Fruit fly (Drosophila melanogaster) whole organism, wandering third instar larva: ENCODE data around the gene RhoGAP18B.

Experiments
- Abd-B ChIP-seq: fragments of >200 bp; optimal IDR thresholded peaks from 2 replicates; lab custom pipeline; 2017; ENCODE audit warnings: missing biosample characterization, missing genetic modification characterization
- CG9705 ChIP-seq: fragments of 200-800 bp; sonication (Bioruptor generic); optimal IDR thresholded peaks from 2 replicates; lab custom pipeline; 2018; ENCODE audit warnings: missing biosample characterization, mild to moderate bottlenecking, missing genetic modification characterization
- Dfd ChIP-seq: fragments of >200 bp; optimal IDR thresholded peaks from 2 replicates; lab custom pipeline; 2017; ENCODE audit warnings: missing biosample characterization, missing genetic modification characterization
- Dif ChIP-seq: fragments of 200-275, 200-300 bp; sonication (Bioruptor generic); optimal IDR thresholded peaks from 2 replicates; lab custom pipeline; 2018; ENCODE audit warnings: missing biosample characterization, missing genetic modification characterization; ENCODE audit not compliant: partially characterized antibody
- GATAd ChIP-seq: sonication (Bioruptor generic); optimal IDR thresholded peaks from 2 replicates; lab custom pipeline; 2016; ENCODE audit warnings: missing biosample characterization, missing genetic modification characterization
- HLH106 ChIP-seq: fragments of 200-800 bp; optimal IDR thresholded peaks from 3 replicates; lab custom pipeline; 2019; ENCODE audit warnings: missing biosample characterization, mild to moderate bottlenecking, missing genetic modification characterization, moderate library complexity
- Hr78 ChIP-seq: fragments of >200 bp; optimal IDR thresholded peaks from 2 replicates; lab custom pipeline; 2017; ENCODE audit warnings: missing biosample characterization, missing genetic modification characterization
- Hr83 ChIP-seq: fragments of 200-300 bp; sonication (Bioruptor generic); optimal IDR thresholded peaks from 2 replicates; lab custom pipeline; 2016; ENCODE audit warnings: missing biosample characterization, mild to moderate bottlenecking, missing genetic modification characterization, moderate library complexity; ENCODE audit not compliant: poor library complexity, severe bottlenecking
- Jra ChIP-seq: sonication (Bioruptor generic); optimal IDR thresholded peaks from 2 replicates; lab custom pipeline; 2016; ENCODE audit warnings: missing biosample characterization, missing genetic modification characterization
- OdsH ChIP-seq: fragments of 200-800 bp; sonication (Bioruptor generic); optimal IDR thresholded peaks from 2 replicates; lab custom pipeline; 2016; ENCODE audit warnings: missing biosample characterization, mild to moderate bottlenecking, missing genetic modification characterization
- Rel ChIP-seq, 2 experiments: fragments of 200-800 bp; sonication (Bioruptor generic) in 1 of 2; optimal IDR thresholded peaks; 2 replicates in 1 of 2; 3 replicates in 1 of 2; lab custom pipeline; 2016 to 2019; ENCODE audit warnings: mild to moderate bottlenecking in 2 of 2, missing biosample characterization in 2 of 2, missing genetic modification characterization in 2 of 2, moderate library complexity in 1 of 2
- br ChIP-seq: fragments of 200-800 bp; sonication (Bioruptor generic); optimal IDR thresholded peaks from 2 replicates; lab custom pipeline; 2016; ENCODE audit warnings: missing biosample characterization, missing genetic modification characterization
- brk ChIP-seq: fragments of 200-800 bp; sonication (Bioruptor generic); optimal IDR thresholded peaks from 2 replicates; lab custom pipeline; 2016; ENCODE audit warnings: missing biosample characterization, mild to moderate bottlenecking, missing genetic modification characterization
- dl ChIP-seq, 2 experiments: fragments of 175-275, 200-275 bp in 1 of 2; fragments of 200-275 bp in 1 of 2; sonication (Bioruptor generic); optimal IDR thresholded peaks; lab custom pipeline; 2018; ENCODE audit warnings: mild to moderate bottlenecking in 2 of 2, missing biosample characterization in 2 of 2, missing genetic modification characterization in 2 of 2, moderate library complexity in 2 of 2; ENCODE audit not compliant: partially characterized antibody in 2 of 2, insufficient read depth in 1 of 2
- dsf ChIP-seq: sonication (Bioruptor generic); optimal IDR thresholded peaks from 2 replicates; lab custom pipeline; 2016; ENCODE audit warnings: missing biosample characterization, missing genetic modification characterization, borderline replicate concordance
- foxo ChIP-seq, 2 experiments: fragments of 200-800 bp; sonication (Bioruptor generic); optimal IDR thresholded peaks; 2 replicates in 1 of 2; 3 replicates in 1 of 2; lab custom pipeline; 2016 to 2017; ENCODE audit warnings: missing biosample characterization in 2 of 2, missing genetic modification characterization in 2 of 2
- fru ChIP-seq: fragments of 200-800 bp; sonication (Bioruptor generic); optimal IDR thresholded peaks from 3 replicates; lab custom pipeline; 2016; ENCODE audit warnings: missing biosample characterization, mild to moderate bottlenecking, missing genetic modification characterization
- h ChIP-seq: fragments of 200-800 bp; sonication (Bioruptor generic); optimal IDR thresholded peaks from 3 replicates; lab custom pipeline; 2016; ENCODE audit warnings: missing biosample characterization, mild to moderate bottlenecking, missing genetic modification characterization
- jim ChIP-seq: fragments of 175-275, 200-325 bp; sonication (Bioruptor generic); optimal IDR thresholded peaks from 2 replicates; lab custom pipeline; 2016; ENCODE audit warnings: missing biosample characterization, mild to moderate bottlenecking, missing genetic modification characterization
- lola ChIP-seq: fragments of >200 bp; optimal IDR thresholded peaks from 2 replicates; lab custom pipeline; 2017; ENCODE audit warnings: missing biosample characterization, missing genetic modification characterization
- psq ChIP-seq: fragments of 200-800 bp; sonication (Bioruptor generic); optimal IDR thresholded peaks from 3 replicates; lab custom pipeline; 2017; ENCODE audit warnings: missing biosample characterization, mild to moderate bottlenecking, missing genetic modification characterization, moderate library complexity
- rgr ChIP-seq: fragments of 200-800 bp; sonication (Bioruptor generic); optimal IDR thresholded peaks from 3 replicates; lab custom pipeline; 2016; ENCODE audit warnings: missing biosample characterization, mild to moderate bottlenecking, missing genetic modification characterization
- sage ChIP-seq: fragments of 200-800 bp; sonication (Bioruptor generic); optimal IDR thresholded peaks from 2 replicates; lab custom pipeline; 2016; ENCODE audit warnings: missing biosample characterization, mild to moderate bottlenecking, missing genetic modification characterization
- sv ChIP-seq: fragments of 200-800 bp; sonication (Bioruptor generic); optimal IDR thresholded peaks from 3 replicates; lab custom pipeline; 2016; ENCODE audit warnings: missing biosample characterization, missing genetic modification characterization
- usp ChIP-seq: fragments of >200 bp; optimal IDR thresholded peaks from 2 replicates; lab custom pipeline; 2017; ENCODE audit warnings: missing biosample characterization, missing genetic modification characterization
- woc ChIP-seq: sonication (Bioruptor generic); optimal IDR thresholded peaks from 2 replicates; lab custom pipeline; 2016; ENCODE audit warnings: missing biosample characterization, mild to moderate bottlenecking, missing genetic modification characterization

The RhoGAP18B gene

dm6 chrX:19144785-19145422 is 22.0 kb downstream of the RhoGAP18B start:
- TF ChIP-seq h (GFP tag; lab: Kevin White, UChicago) (peak; percentile 22), OdsH (GFP tag; lab: Kevin White, UChicago) (no peak), rgr (peak; percentile 15), foxo (GFP tag; optimal IDR thresholded peaks at IDR 0.05; lab: Kevin White, UChicago) (peak in 1 of 2 experiments; percentile 5), Dfd (no peak), Jra (GFP tag; lab: Kevin White, UChicago) (no peak), Hr83 (GFP tag; lab: Kevin White, UChicago) (no peak), sv (no peak), dsf (GFP tag; lab: Kevin White, UChicago) (no peak), HLH106 (tag; lab: Kevin White, UChicago) (no peak), fru (peak; percentile 15), brk (GFP tag; lab: Kevin White, UChicago) (no peak), CG9705 (GFP tag; lab: Kevin White, UChicago) (no peak), Rel (GFP tag; optimal IDR thresholded peaks at IDR 0.05; lab: Kevin White, UChicago) (no peak), Rel (tag; optimal IDR thresholded peaks at IDR 0.05; lab: Kevin White, UChicago) (peak; percentile 90)
- TF ChIP-seq, all 38 proteins: peak for 5

dm6 chrX:19135768-19136167 is 31.1 kb downstream of the RhoGAP18B start, which contains the start of gene Obp18a:
Gene Obp18a, minus strand, starts transcription at chrX:19135868.
- TF ChIP-seq jim (GFP tag; lab: Kevin White, UChicago) (no peak), lola (no peak), sage (GFP tag; lab: Kevin White, UChicago) (no peak), Dif (GFP tag; lab: Kevin White, UChicago) (no peak), fru (no peak), dl (GFP tag; optimal IDR thresholded peaks at IDR 0.05; lab: Kevin White, UChicago; ENCODE audit: insufficient read depth in 1 of 2, partially characterized antibody in 2 of 2) (no peak), GATAd (GFP tag; lab: Kevin White, UChicago) (no peak)
- TF ChIP-seq, all 38 proteins: peak for 0

- TF ChIP-seq CG9705 (GFP tag; lab: Kevin White, UChicago) (no peak), dl (GFP tag; optimal IDR thresholded peaks at IDR 0.05; lab: Kevin White, UChicago; ENCODE audit: insufficient read depth in 1 of 2, partially characterized antibody in 2 of 2) (peak in 1 of 2 experiments; percentile 6), brk (GFP tag; lab: Kevin White, UChicago) (no peak), psq (GFP tag; lab: Kevin White, UChicago) (no peak), fru (peak; percentile 76)
Measured at dm6 chrX:19127216-19127615, 39.7 kb downstream of the RhoGAP18B start, which contains the start of gene tgy. Gene tgy, minus strand, starts transcription at chrX:19127316.

- no peak for TF ChIP-seq dsf (GFP tag; lab: Kevin White, UChicago)
- TF ChIP-seq foxo (GFP tag; optimal IDR thresholded peaks at IDR 0.05; lab: Kevin White, UChicago): no peak
- no peak for TF ChIP-seq usp (GFP tag; lab: Kevin White, UChicago)
- no peak for TF ChIP-seq Dif (GFP tag; lab: Kevin White, UChicago)
- TF ChIP-seq br (GFP tag; lab: Kevin White, UChicago): no peak
- TF ChIP-seq sv: no peak
- TF ChIP-seq brk (GFP tag; lab: Kevin White, UChicago): no peak
- no peak for TF ChIP-seq Rel (GFP tag; optimal IDR thresholded peaks at IDR 0.05; lab: Kevin White, UChicago)
- no peak for TF ChIP-seq Rel (tag; optimal IDR thresholded peaks at IDR 0.05; lab: Kevin White, UChicago)
- no peak for TF ChIP-seq jim (GFP tag; lab: Kevin White, UChicago)
- TF ChIP-seq fru: no peak
- TF ChIP-seq, all 38 proteins: peak for 0
Measured at dm6 chrX:19124288-19124687, 42.6 kb downstream of the RhoGAP18B start, which contains the start of gene CG15882. Gene CG15882, minus strand, starts transcription at chrX:19124388.

dm6 chrX:19120367-19120766 is 46.5 kb downstream of the RhoGAP18B start:
- TF ChIP-seq Hr78 (GFP tag; lab: Kevin White, UChicago): no peak
- TF ChIP-seq Abd-B (GFP tag; lab: Kevin White, UChicago): no peak
- TF ChIP-seq woc (GFP tag; lab: Kevin White, UChicago): no peak
- peak in 1 of 2 experiments; percentile 4 for TF ChIP-seq foxo (GFP tag; optimal IDR thresholded peaks at IDR 0.05; lab: Kevin White, UChicago)
- no peak for TF ChIP-seq br (GFP tag; lab: Kevin White, UChicago)
- no peak for TF ChIP-seq lola
- TF ChIP-seq GATAd (GFP tag; lab: Kevin White, UChicago): no peak
